Worm (Caenorhabditis elegans) whole organism, late embryonic: Measurements from ENCODE around the gene fbxb-111.

Source experiments
- F13H6.1 ChIP-seq: sonication (generic microtip); optimal IDR thresholded peaks from 2 replicates; lab custom pipeline; 2016; ENCODE audit warnings: missing genetic modification characterization, missing compliant biosample characterization
- ama-1 ChIP-seq: fragments of 150-350 bp; optimal IDR thresholded peaks from 2 replicates; lab custom pipeline; 2014
- che-1 ChIP-seq: sonication (generic microtip); optimal IDR thresholded peaks from 2 replicates; lab custom pipeline; 2016; ENCODE audit warnings: mild to moderate bottlenecking, missing genetic modification characterization, missing compliant biosample characterization
- dmd-4 ChIP-seq: sonication (generic microtip); optimal IDR thresholded peaks from 2 replicates; lab custom pipeline; 2016; ENCODE audit warnings: borderline replicate concordance, missing genetic modification characterization, missing compliant biosample characterization
- elt-2 ChIP-seq: sonication (generic microtip); optimal IDR thresholded peaks from 2 replicates; lab custom pipeline; 2016; ENCODE audit warnings: missing genetic modification reagents, missing genetic modification characterization, missing compliant biosample characterization
- hlh-8 ChIP-seq: sonication (generic microtip); optimal IDR thresholded peaks from 2 replicates; lab custom pipeline; 2016; ENCODE audit warnings: missing genotype, missing genetic modification characterization, missing compliant biosample characterization
- nfya-1 ChIP-seq: sonication (generic microtip); optimal IDR thresholded peaks from 2 replicates; lab custom pipeline; 2017; ENCODE audit warnings: missing genetic modification characterization, mild to moderate bottlenecking, missing compliant biosample characterization, antibody characterized with exemption, moderate library complexity
- odd-2 ChIP-seq: sonication (generic microtip); optimal IDR thresholded peaks from 2 replicates; lab custom pipeline; 2017; ENCODE audit warnings: antibody characterized with exemption, mild to moderate bottlenecking, missing genetic modification characterization, missing compliant biosample characterization
- pros-1 ChIP-seq: fragments of 150-350 bp; optimal IDR thresholded peaks from 2 replicates; lab custom pipeline; 2014; ENCODE audit warnings: missing biosample characterization, missing genetic modification reagents, missing genetic modification characterization
- sox-2 ChIP-seq: fragments of 200-800 bp; sonication (Bioruptor generic); IDR thresholded peaks from 2 replicates; pipeline ENCODE4 v1.3.6; 2022; ENCODE audit warnings: missing genetic modification reagents, missing genetic modification characterization, missing compliant biosample characterization
- tbx-7 ChIP-seq: sonication (generic microtip); optimal IDR thresholded peaks from 2 replicates; lab custom pipeline; 2016; ENCODE audit warnings: missing genotype, missing genetic modification characterization, missing compliant biosample characterization

- TF ChIP-seq elt-2 (no peak), sox-2 (GFP tag; lab: Robert Waterston, UW) (no peak), odd-2 (tag; lab: Kevin White, UChicago) (no peak), tbx-7 (tag; lab: Kevin White, UChicago) (no peak), F13H6.1 (tag; lab: Kevin White, UChicago) (no peak), ama-1 (no peak), che-1 (tag; lab: Kevin White, UChicago) (no peak), pros-1 (tag; lab: Kevin White, UChicago) (no peak), hlh-8 (no peak), dmd-4 (no peak), nfya-1 (tag; lab: Kevin White, UChicago) (peak; percentile 44)
Measured at ce11 chrII:2747956-2748621, 26.7 kb downstream of the fbxb-111 start.
